Worm (Caenorhabditis elegans): ENCODE measurements around the gene cest-25.

cest-25 gene

DNA sequence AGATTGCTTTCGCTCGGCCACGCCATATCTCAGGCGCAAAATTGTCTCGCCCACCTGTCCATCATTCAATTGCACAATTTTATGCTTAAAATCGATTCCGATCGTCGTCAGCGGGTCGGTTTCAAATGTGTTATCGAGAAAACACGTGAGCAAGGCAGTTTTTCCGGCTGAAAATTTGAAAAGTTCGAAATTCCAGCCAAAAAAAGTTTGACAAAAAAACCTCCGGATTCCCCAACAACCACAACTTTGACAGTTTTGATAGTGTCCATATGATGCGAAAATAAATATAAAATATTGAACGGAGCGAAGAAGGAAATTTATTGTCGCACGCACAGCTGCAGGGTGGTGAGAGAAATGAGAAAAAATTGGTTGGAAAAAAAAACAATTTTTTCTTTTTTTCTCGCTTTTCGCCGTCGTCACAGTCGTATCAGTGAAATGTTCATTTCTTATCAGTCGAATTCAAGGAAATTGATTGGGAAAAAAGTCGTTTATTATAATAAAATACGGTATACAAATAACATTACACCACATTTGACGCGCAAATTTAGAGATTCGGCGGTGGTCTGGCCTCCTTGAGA is 5.6 kb downstream of the cest-25 start, which contains the start of gene Y71H2AM.12 (continued):
- no peak for TF ChIP-seq madf-6 (GFP tag; IDR thresholded peaks at IDR 0.05)
- no peak for TF ChIP-seq unc-130 (GFP tag; optimal IDR thresholded peaks at IDR 0.05)
- TF ChIP-seq Y79H2A.3 (GFP tag; conservative IDR thresholded peaks at IDR 0.05) = no peak

DNA sequence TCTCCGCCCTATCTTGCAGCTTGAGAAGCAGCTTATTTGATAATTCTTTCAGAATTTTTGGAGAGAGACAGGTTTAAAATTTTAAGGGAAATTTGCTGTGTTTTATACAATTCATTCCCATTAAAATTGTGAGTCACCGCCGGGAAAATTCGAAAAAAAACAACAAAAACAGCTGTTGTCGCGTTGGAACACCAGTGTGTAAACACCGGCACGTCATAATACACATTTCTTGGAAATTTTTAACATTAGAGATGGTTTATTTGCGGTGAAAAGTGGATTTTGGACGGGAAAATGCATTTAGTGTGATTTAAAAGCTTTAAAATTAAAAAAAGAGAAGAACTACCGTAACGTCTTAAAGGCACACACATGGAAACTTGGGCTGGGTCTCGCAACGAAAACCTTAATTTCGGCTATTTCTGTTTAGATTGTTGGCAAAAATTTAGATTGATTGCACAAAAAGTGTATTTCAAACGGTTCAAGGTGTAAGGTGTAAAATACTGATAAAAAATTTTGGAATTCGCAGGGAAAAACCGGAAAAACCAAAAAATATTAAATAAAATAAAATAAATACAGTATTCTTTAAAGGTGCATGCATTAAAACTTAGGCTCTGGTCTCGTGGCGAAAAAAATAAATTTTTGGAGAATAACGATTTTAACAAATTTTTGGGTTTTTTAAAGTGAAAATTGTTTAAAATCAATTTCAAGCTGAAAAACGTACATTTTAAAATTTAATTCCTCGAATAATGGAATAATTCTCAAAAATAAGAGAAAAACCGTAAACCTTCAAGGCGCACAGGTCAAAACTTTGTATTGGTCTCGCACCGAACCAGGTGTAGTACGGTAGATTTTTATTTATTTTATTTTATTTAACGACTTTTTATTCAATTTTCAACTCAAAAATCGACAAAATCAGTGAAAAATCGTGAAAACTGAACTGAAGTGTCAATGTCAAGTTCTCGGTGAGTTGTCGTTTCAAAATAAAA is 13.8 kb downstream of the cest-25 start, which contains the start of gene cosa-1:
TSS of gene cosa-1 (plus strand) at position 896 of the 983 bp plus-strand sequence.
- TF ChIP-seq unc-130 (GFP tag; optimal IDR thresholded peaks at IDR 0.05) (peak; percentile 51), sptf-2 (GFP tag; optimal IDR thresholded peaks at IDR 0.05) (no peak), nhr-120 (GFP tag; IDR thresholded peaks at IDR 0.05) (no peak), pha-4 (tag; optimal IDR thresholded peaks at IDR 0.05) (no peak), nfyb-1 (GFP tag; IDR thresholded peaks at IDR 0.05) (no peak), fkh-3 (tag; optimal IDR thresholded peaks at IDR 0.05) (no peak), dpl-1 (GFP tag; optimal IDR thresholded peaks at IDR 0.05) (no peak), lin-35 (GFP tag; optimal IDR thresholded peaks at IDR 0.05) (no peak), madf-3 (GFP tag; IDR thresholded peaks at IDR 0.05) (no peak), D2030.7 (GFP tag; IDR thresholded peaks at IDR 0.05) (0 out of 2 replicates have a peak, but pooled peaks have one; percentile 54), dpff-1 (tag; optimal IDR thresholded peaks at IDR 0.05) (no peak), Y56A3A.18 (GFP tag; IDR thresholded peaks at IDR 0.05) (no peak), K11D2.4 (GFP tag; IDR thresholded peaks at IDR 0.05) (no peak), cebp-1 (GFP tag; IDR thresholded peaks at IDR 0.05) (no peak), cebp-1 (tag; optimal IDR thresholded peaks at IDR 0.05) (no peak), B0336.3 (GFP tag; IDR thresholded peaks at IDR 0.05) (no peak), hlh-26 (GFP tag; conservative IDR thresholded peaks at IDR 0.05) (no peak), B0261.1 (tag; optimal IDR thresholded peaks at IDR 0.05) (no peak), sdz-38 (tag; optimal IDR thresholded peaks at IDR 0.05) (no peak), egrh-3 (GFP tag; IDR thresholded peaks at IDR 0.05) (no peak), hmg-20 (GFP tag; IDR thresholded peaks at IDR 0.05) (no peak), snpc-1.1 (tag; optimal IDR thresholded peaks at IDR 0.05; ENCODE audit: insufficient read depth) (no peak), F39B2.1 (GFP tag; IDR thresholded peaks at IDR 0.05) (no peak), cebp-2 (GFP tag; IDR thresholded peaks at IDR 0.05) (no peak), F55B11.4 (tag; optimal IDR thresholded peaks at IDR 0.05; ENCODE audit: borderline replicate concordance, insufficient read depth) (no peak), T26A5.8 (tag; optimal IDR thresholded peaks at IDR 0.05) (no peak), mes-4 (tag; optimal IDR thresholded peaks at IDR 0.05) (no peak), F22D6.2 (tag; optimal IDR thresholded peaks at IDR 0.05) (no peak), ztf-28 (GFP tag; IDR thresholded peaks at IDR 0.05) (no peak), F23B12.7 (tag; optimal IDR thresholded peaks at IDR 0.05; ENCODE audit: insufficient read depth) (no peak), K12H6.12 (tag; optimal IDR thresholded peaks at IDR 0.05) (no peak), snpc-4 (GFP tag; optimal IDR thresholded peaks at IDR 0.05) (no peak), snpc-4 (tag; optimal IDR thresholded peaks at IDR 0.05) (peak in 1 of 4 experiments; percentile 39), ccch-3 (GFP tag; optimal IDR thresholded peaks at IDR 0.05) (no peak), lin-54 (GFP tag; optimal IDR thresholded peaks at IDR 0.05) (peak; percentile 38), hrde-1 (tag; optimal IDR thresholded peaks at IDR 0.05; ENCODE audit: borderline replicate concordance) (peak; percentile 39), snpc-1.3 (tag; optimal IDR thresholded peaks at IDR 0.05; ENCODE audit: insufficient read depth) (peak; percentile 26), madf-6 (GFP tag; IDR thresholded peaks at IDR 0.05) (peak; percentile 91), lin-40 (tag; optimal IDR thresholded peaks at IDR 0.05) (no peak), rcor-1 (GFP tag; IDR thresholded peaks at IDR 0.05) (peak; percentile 9; the same call in 1 of the 2 replicates), F57C9.4 (tag; optimal IDR thresholded peaks at IDR 0.05) (no peak), ama-1 (optimal IDR thresholded peaks at IDR 0.05) (no peak), ama-1 (GFP tag; optimal IDR thresholded peaks at IDR 0.05) (no peak)
